Worm (Caenorhabditis elegans): ENCODE results near the gene rabn-5.

Gene rabn-5

ce11 chrIII:5836816-5837215 is 27.5 kb upstream of the rabn-5 start, which contains the start of gene W04D12.1:
W04D12.1 (plus strand) TSS chrIII:5836926.
- TF ChIP-seq lsy-12 (tag; optimal IDR thresholded peaks at IDR 0.05) = no peak
- no peak for TF ChIP-seq mml-1 (tag; optimal IDR thresholded peaks at IDR 0.05)
- TF ChIP-seq pha-4 (tag; optimal IDR thresholded peaks at IDR 0.05) = peak; percentile 43
- TF ChIP-seq nfya-1 (tag; optimal IDR thresholded peaks at IDR 0.05; ENCODE audit: insufficient read depth) = peak; percentile 19
- peak; percentile 11 for TF ChIP-seq ceh-28 (tag; optimal IDR thresholded peaks at IDR 0.05)
- peak; percentile 8 for TF ChIP-seq nhr-23 (tag; optimal IDR thresholded peaks at IDR 0.05)

- TF ChIP-seq nhr-23 (tag; optimal IDR thresholded peaks at IDR 0.05) = peak; percentile 46
- TF ChIP-seq nhr-43 (tag; optimal IDR thresholded peaks at IDR 0.05; ENCODE audit: poor library complexity, severe bottlenecking) = peak; percentile 44
- peak; percentile 11 for TF ChIP-seq mdl-1 (tag; optimal IDR thresholded peaks at IDR 0.05)
- peak; percentile 75 for TF ChIP-seq pha-4 (tag; optimal IDR thresholded peaks at IDR 0.05)
- TF ChIP-seq egl-27 (tag; optimal IDR thresholded peaks at IDR 0.05) = no peak
- TF ChIP-seq jun-1 (tag; optimal IDR thresholded peaks at IDR 0.05) = peak; percentile 35
- peak; percentile 59 for TF ChIP-seq elt-1 (tag; optimal IDR thresholded peaks at IDR 0.05)
- TF ChIP-seq ceh-28 (tag; optimal IDR thresholded peaks at IDR 0.05) = no peak
- TF ChIP-seq elt-2 (tag; optimal IDR thresholded peaks at IDR 0.05) = peak; percentile 95
- peak; percentile 93 for TF ChIP-seq pqm-1 (tag; optimal IDR thresholded peaks at IDR 0.05)
- peak; percentile 73 for TF ChIP-seq ama-1 (optimal IDR thresholded peaks at IDR 0.05)
- peak; percentile 53 for TF ChIP-seq lsy-12 (tag; optimal IDR thresholded peaks at IDR 0.05)
- no peak for TF ChIP-seq fos-1 (tag; optimal IDR thresholded peaks at IDR 0.05)
- no peak for TF ChIP-seq nhr-76 (tag; optimal IDR thresholded peaks at IDR 0.05)
- TF ChIP-seq nfya-1 (tag; optimal IDR thresholded peaks at IDR 0.05; ENCODE audit: insufficient read depth) = peak; percentile 14
Measured at ce11 chrIII:5838159-5839046, 25.9 kb upstream of the rabn-5 start.

- TF ChIP-seq mml-1 (tag; optimal IDR thresholded peaks at IDR 0.05) = no peak
- TF ChIP-seq nhr-11 (tag; optimal IDR thresholded peaks at IDR 0.05) = no peak
- TF ChIP-seq nhr-25 (tag; optimal IDR thresholded peaks at IDR 0.05) = no peak
- TF ChIP-seq fos-1 (tag; optimal IDR thresholded peaks at IDR 0.05) = no peak
- TF ChIP-seq ztf-4 (tag; optimal IDR thresholded peaks at IDR 0.05) = no peak
- no peak for TF ChIP-seq ceh-16 (tag; optimal IDR thresholded peaks at IDR 0.05)
- no peak for TF ChIP-seq nhr-77 (tag; optimal IDR thresholded peaks at IDR 0.05)
- no peak for TF ChIP-seq lin-39 (tag; optimal IDR thresholded peaks at IDR 0.05)
- TF ChIP-seq nhr-43 (tag; optimal IDR thresholded peaks at IDR 0.05; ENCODE audit: poor library complexity, severe bottlenecking) = peak; percentile 69
- TF ChIP-seq ceh-9 (tag; optimal IDR thresholded peaks at IDR 0.05) = no peak
- TF ChIP-seq ama-1 (optimal IDR thresholded peaks at IDR 0.05) = no peak
- TF ChIP-seq lsy-12 (tag; optimal IDR thresholded peaks at IDR 0.05) = no peak
- TF ChIP-seq elt-2 (tag; optimal IDR thresholded peaks at IDR 0.05) = peak; percentile 76
- TF ChIP-seq daf-12 (tag; optimal IDR thresholded peaks at IDR 0.05) = no peak
- no peak for TF ChIP-seq ceh-82 (tag; optimal IDR thresholded peaks at IDR 0.05)
- peak in 1 of 3 experiments; percentile 10 for TF ChIP-seq elt-3 (tag; optimal IDR thresholded peaks at IDR 0.05)
- peak; percentile 83 for TF ChIP-seq ceh-28 (tag; optimal IDR thresholded peaks at IDR 0.05)
- no peak for TF ChIP-seq eor-1 (tag; optimal IDR thresholded peaks at IDR 0.05)
- TF ChIP-seq sea-2 (GFP tag; optimal IDR thresholded peaks at IDR 0.05) = no peak
- TF ChIP-seq egl-5 (tag; optimal IDR thresholded peaks at IDR 0.05) = no peak
- TF ChIP-seq tbx-2 (tag; optimal IDR thresholded peaks at IDR 0.05) = no peak
- TF ChIP-seq jun-1 (tag; optimal IDR thresholded peaks at IDR 0.05) = peak; percentile 31
- TF ChIP-seq unc-39 (tag; optimal IDR thresholded peaks at IDR 0.05) = no peak
- no peak for TF ChIP-seq egl-27 (tag; optimal IDR thresholded peaks at IDR 0.05)
- TF ChIP-seq mdl-1 (tag; optimal IDR thresholded peaks at IDR 0.05) = no peak
- TF ChIP-seq nfya-1 (tag; optimal IDR thresholded peaks at IDR 0.05; ENCODE audit: insufficient read depth) = no peak
- TF ChIP-seq nhr-76 (tag; optimal IDR thresholded peaks at IDR 0.05) = no peak
- TF ChIP-seq nhr-28 (tag; optimal IDR thresholded peaks at IDR 0.05) = no peak
- no peak for TF ChIP-seq elt-1 (tag; optimal IDR thresholded peaks at IDR 0.05)
- no peak for TF ChIP-seq lin-15B (tag; optimal IDR thresholded peaks at IDR 0.05)
- no peak for TF ChIP-seq snpc-4 (tag; optimal IDR thresholded peaks at IDR 0.05)
- TF ChIP-seq nhr-23 (tag; optimal IDR thresholded peaks at IDR 0.05) = peak; percentile 61
- no peak for TF ChIP-seq fkh-2 (tag; optimal IDR thresholded peaks at IDR 0.05)
- TF ChIP-seq ZK546.5 (tag; optimal IDR thresholded peaks at IDR 0.05) = no peak
- TF ChIP-seq nhr-67 (tag; optimal IDR thresholded peaks at IDR 0.05) = no peak
- no peak for TF ChIP-seq R02D3.7 (tag; optimal IDR thresholded peaks at IDR 0.05)
- TF ChIP-seq pqm-1 (tag; optimal IDR thresholded peaks at IDR 0.05) = peak; percentile 83
- no peak for TF ChIP-seq fkh-10 (GFP tag; optimal IDR thresholded peaks at IDR 0.05)
- no peak for TF ChIP-seq nhr-12 (tag; optimal IDR thresholded peaks at IDR 0.05)
Measured at ce11 chrIII:5839147-5839546, 25.2 kb upstream of the rabn-5 start.
